Worm (Caenorhabditis elegans): ENCODE measurements around the gene B0034.1.

ce11 chrII:5946438-5946837 is 21.7 kb upstream of the B0034.1 start:
- TF ChIP-seq aly-2 (tag; optimal IDR thresholded peaks at IDR 0.05) (no peak), unc-130 (GFP tag; optimal IDR thresholded peaks at IDR 0.05) (no peak), lin-15B (tag; optimal IDR thresholded peaks at IDR 0.05) (no peak), dmd-8 (GFP tag; IDR thresholded peaks at IDR 0.05) (no peak), unc-39 (tag; optimal IDR thresholded peaks at IDR 0.05) (no peak), lin-13 (GFP tag; optimal IDR thresholded peaks at IDR 0.05) (no peak), R02D3.7 (tag; optimal IDR thresholded peaks at IDR 0.05) (no peak), nhr-11 (tag; optimal IDR thresholded peaks at IDR 0.05) (no peak), nhr-237 (tag; optimal IDR thresholded peaks at IDR 0.05) (no peak), ZK546.5 (tag; optimal IDR thresholded peaks at IDR 0.05) (no peak), lin-39 (tag; optimal IDR thresholded peaks at IDR 0.05) (no peak)
